Worm (Caenorhabditis elegans): ENCODE results near the gene mig-10.
"Not testable (repeated sequence)": the region's sequence is repeated elsewhere in the genome, so short reads cannot be mapped to it uniquely, and the experiment has no call there.

Gene mig-10

ce11 chrIII:8331779-8332178, 52.9 kb downstream of the mig-10 start, which contains the start of the genes mrps-18A and ZC262.2:
TSS of gene mrps-18A (minus strand) at chrIII:8331919.
TSS of gene ZC262.2 (plus strand) at chrIII:8332062.
- TF ChIP-seq hmbx-1 (tag; optimal IDR thresholded peaks at IDR 0.05) (no peak), ets-7 (tag; optimal IDR thresholded peaks at IDR 0.05) (no peak), flt-1 (GFP tag; IDR thresholded peaks at IDR 0.05) (no peak), hnd-1 (tag; optimal IDR thresholded peaks at IDR 0.05) (no peak)

ce11 chrIII:8334432-8334831, 55.5 kb downstream of the mig-10 start, which contains the start of gene ZC262.4:
TSS of gene ZC262.4 (minus strand) at chrIII:8334532.
- TF ChIP-seq ama-1 (optimal IDR thresholded peaks at IDR 0.05) (no peak), hmbx-1 (tag; optimal IDR thresholded peaks at IDR 0.05) (no peak)

- not testable (repeated sequence) for TF ChIP-seq ceh-36, hnd-1, ets-7 (tag; optimal IDR thresholded peaks at IDR 0.05)
Measured at ce11 chrIII:8339372-8339771, 60.5 kb downstream of the mig-10 start, which contains the start of gene clc-28. TSS of gene clc-28 (minus strand) at chrIII:8339472.

ce11 chrIII:8344283-8344682, 65.4 kb downstream of the mig-10 start, which contains the start of gene ZC262.7:
TSS of gene ZC262.7 (minus strand) at chrIII:8344336.
- TF ChIP-seq hnd-1, aly-1, ets-7 (tag; optimal IDR thresholded peaks at IDR 0.05): not testable (repeated sequence)

ce11 chrIII:8347822-8348221, 68.9 kb downstream of the mig-10 start, which contains the start of gene clc-29:
TSS of gene clc-29 (minus strand) at chrIII:8347922.
- TF ChIP-seq hmbx-1 (tag; optimal IDR thresholded peaks at IDR 0.05); aly-1 (tag; optimal IDR thresholded peaks at IDR 0.05); tbx-37 (GFP tag; conservative IDR thresholded peaks at IDR 0.05): not testable (repeated sequence)

ce11 chrIII:8354644-8355461, 76.0 kb downstream of the mig-10 start, which contains the start of gene unc-116:
TSS of gene unc-116 (minus strand) at chrIII:8355174.
- TF ChIP-seq hmg-4 (GFP tag; optimal IDR thresholded peaks at IDR 0.05) = peak; percentile 63
- TF ChIP-seq ets-7 (tag; optimal IDR thresholded peaks at IDR 0.05) = no peak

ce11 chrIII:8355462-8355815, 76.5 kb downstream of the mig-10 start:
- TF ChIP-seq tra-4 (tag; optimal IDR thresholded peaks at IDR 0.05) (no peak), B0310.2 (tag; optimal IDR thresholded peaks at IDR 0.05) (no peak)

All from whole organism, early embryonic.